Fruit fly (Drosophila melanogaster) Kc167 (cell line): ENCODE data around the gene P5CDh2.

Experiments
- Myc ChIP-seq: fragments of >200 bp; optimal IDR thresholded peaks from 2 replicates; lab custom pipeline; 2017; ENCODE audit warnings: missing external identifiers
- Sin3A ChIP-seq: fragments of >200 bp; optimal IDR thresholded peaks from 2 replicates; lab custom pipeline; 2018; ENCODE audit warnings: missing external identifiers
- h ChIP-seq: fragments of >200 bp; optimal IDR thresholded peaks from 3 replicates; lab custom pipeline; 2018; ENCODE audit warnings: missing external identifiers
- psq ChIP-seq: fragments of >200 bp; optimal IDR thresholded peaks from 2 replicates; lab custom pipeline; 2017; ENCODE audit warnings: missing external identifiers
- ttk ChIP-seq: sonication (Bioruptor generic); optimal IDR thresholded peaks from 2 replicates; lab custom pipeline; 2017; ENCODE audit warnings: missing external identifiers

- TF ChIP-seq psq (lab: Kevin White, UChicago) (no peak), Sin3A (no peak), Myc (lab: Kevin White, UChicago) (no peak), ttk (lab: Kevin White, UChicago) (no peak), h (lab: Kevin White, UChicago) (no peak)
Observed at dm6 chr3R:21905615-21906014, 27.9 kb downstream of the P5CDh2 start.
